Worm (Caenorhabditis elegans): Measurements from ENCODE around the gene nep-26.

nep-26 gene

DNA sequence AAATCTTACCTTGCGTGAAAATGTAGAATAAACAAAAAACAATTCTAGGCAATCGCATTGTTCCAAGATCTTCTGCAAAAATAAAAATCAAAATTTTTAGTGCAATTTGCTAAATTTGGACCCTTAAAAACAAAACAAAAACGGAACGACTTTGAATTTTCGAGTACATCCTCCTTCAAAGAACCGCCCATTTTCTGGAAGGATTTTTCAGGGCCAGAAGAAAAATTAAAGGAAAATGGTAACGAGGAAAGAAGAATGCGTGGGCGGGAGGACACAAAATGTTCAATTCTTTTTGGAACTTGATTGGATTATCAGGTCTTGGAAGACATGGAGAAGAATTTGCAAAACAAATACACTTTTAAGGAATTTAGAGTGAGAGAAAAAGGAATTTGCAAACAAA, 28.8 kb downstream of the nep-26 start, which contains the start of gene F54B3.4:
Gene F54B3.4, minus strand, starts transcription at position 101 of the 400 bp plus-strand sequence.
- TF ChIP-seq daf-12 (tag; optimal IDR thresholded peaks at IDR 0.05) (no peak), nhr-67 (tag; optimal IDR thresholded peaks at IDR 0.05) (no peak), nhr-43 (tag; optimal IDR thresholded peaks at IDR 0.05; ENCODE audit: poor library complexity, severe bottlenecking) (no peak), pqm-1 (tag; optimal IDR thresholded peaks at IDR 0.05) (no peak), sea-2 (GFP tag; optimal IDR thresholded peaks at IDR 0.05) (no peak), lin-15B (tag; optimal IDR thresholded peaks at IDR 0.05) (no peak), fkh-10 (GFP tag; optimal IDR thresholded peaks at IDR 0.05) (no peak), ama-1 (optimal IDR thresholded peaks at IDR 0.05) (no peak), ceh-9 (tag; optimal IDR thresholded peaks at IDR 0.05) (no peak), nhr-28 (tag; optimal IDR thresholded peaks at IDR 0.05) (no peak), lsy-12 (tag; optimal IDR thresholded peaks at IDR 0.05) (no peak), nhr-25 (tag; optimal IDR thresholded peaks at IDR 0.05) (no peak), unc-39 (tag; optimal IDR thresholded peaks at IDR 0.05) (no peak), R02D3.7 (tag; optimal IDR thresholded peaks at IDR 0.05) (no peak), elt-3 (tag; optimal IDR thresholded peaks at IDR 0.05) (no peak), nhr-77 (tag; optimal IDR thresholded peaks at IDR 0.05) (no peak), ZK546.5 (tag; optimal IDR thresholded peaks at IDR 0.05) (no peak), ztf-4 (tag; optimal IDR thresholded peaks at IDR 0.05) (no peak), nhr-11 (tag; optimal IDR thresholded peaks at IDR 0.05) (no peak)

DNA sequence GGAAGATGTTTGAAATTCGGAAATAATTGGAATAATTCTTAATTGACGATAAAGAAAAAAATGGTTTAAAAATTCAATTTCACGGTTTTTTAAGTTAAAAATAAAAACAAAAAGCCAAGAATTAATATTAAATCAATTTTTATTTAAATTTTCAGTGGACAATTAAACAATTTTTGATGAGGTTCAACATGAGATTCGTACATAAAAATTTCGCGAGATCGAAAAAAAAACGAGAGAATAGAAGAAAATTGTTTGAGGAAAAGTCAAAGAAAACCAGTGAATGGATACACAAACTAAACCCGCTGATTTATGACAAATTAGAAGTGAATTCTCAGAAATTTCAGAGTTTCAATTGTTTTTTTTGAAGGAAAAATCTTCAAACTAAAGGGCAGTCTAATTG, 29.9 kb downstream of the nep-26 start, which contains the start of gene F54B3.2:
Gene F54B3.2, minus strand, starts transcription at position 101 of the 400 bp plus-strand sequence.
- TF ChIP-seq pha-4 (tag; optimal IDR thresholded peaks at IDR 0.05) (no peak), unc-39 (tag; optimal IDR thresholded peaks at IDR 0.05) (no peak), skn-1 (tag; optimal IDR thresholded peaks at IDR 0.05) (no peak), ama-1 (optimal IDR thresholded peaks at IDR 0.05) (no peak), mml-1 (tag; optimal IDR thresholded peaks at IDR 0.05) (no peak)

DNA sequence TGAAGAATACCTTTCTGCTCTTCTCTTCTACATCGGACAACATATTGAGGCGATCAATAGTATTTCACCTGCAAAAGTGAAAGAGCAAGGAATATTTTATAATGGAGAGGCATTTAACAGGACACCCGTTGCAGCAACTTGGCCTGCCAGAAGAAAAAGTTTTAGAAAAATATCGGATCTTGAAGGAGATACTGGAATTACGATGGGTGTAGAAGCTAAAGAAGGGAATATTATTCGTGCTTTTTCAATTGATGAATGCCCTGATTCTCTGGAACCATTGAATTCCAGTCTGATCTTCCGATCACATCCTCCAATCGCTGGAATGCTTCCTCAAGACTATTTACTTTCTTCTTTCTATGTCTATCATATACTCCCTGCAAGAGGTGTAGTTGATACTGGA, 38.7 kb downstream of the nep-26 start:
- TF ChIP-seq pqm-1 (tag; optimal IDR thresholded peaks at IDR 0.05) (no peak), elt-1 (tag; optimal IDR thresholded peaks at IDR 0.05) (no peak), fos-1 (tag; optimal IDR thresholded peaks at IDR 0.05) (no peak), snpc-4 (tag; optimal IDR thresholded peaks at IDR 0.05) (no peak), nhr-12 (tag; optimal IDR thresholded peaks at IDR 0.05) (no peak), hmg-11 (tag; optimal IDR thresholded peaks at IDR 0.05) (no peak), ceh-82 (tag; optimal IDR thresholded peaks at IDR 0.05) (no peak), lsy-12 (tag; optimal IDR thresholded peaks at IDR 0.05) (no peak), elt-2 (tag; optimal IDR thresholded peaks at IDR 0.05) (no peak), nhr-25 (tag; optimal IDR thresholded peaks at IDR 0.05) (no peak), mdl-1 (tag; optimal IDR thresholded peaks at IDR 0.05) (no peak), jun-1 (tag; optimal IDR thresholded peaks at IDR 0.05) (no peak)

DNA sequence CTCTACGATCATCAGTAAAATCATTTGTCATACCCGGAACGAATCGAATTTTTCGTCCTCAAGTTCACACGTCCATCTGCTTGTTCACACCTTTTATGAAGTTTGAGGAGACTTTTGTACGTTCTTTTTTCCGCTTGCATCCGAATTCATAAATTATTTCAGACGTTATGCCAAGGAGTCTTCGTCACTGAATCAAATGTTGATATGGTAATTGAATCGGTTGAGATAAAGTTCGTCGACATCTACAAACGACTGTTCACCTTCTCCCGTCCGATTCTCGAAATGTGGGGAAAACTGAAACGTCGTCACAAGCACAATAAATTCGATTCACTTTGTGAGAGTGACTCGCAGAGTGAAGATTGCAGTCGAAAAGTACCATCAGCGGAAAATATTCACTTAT, 47.9 kb downstream of the nep-26 start:
- TF ChIP-seq ceh-82 (tag; optimal IDR thresholded peaks at IDR 0.05) (no peak), ceh-16 (tag; optimal IDR thresholded peaks at IDR 0.05) (no peak), ztf-11 (tag; optimal IDR thresholded peaks at IDR 0.05) (no peak)

DNA sequence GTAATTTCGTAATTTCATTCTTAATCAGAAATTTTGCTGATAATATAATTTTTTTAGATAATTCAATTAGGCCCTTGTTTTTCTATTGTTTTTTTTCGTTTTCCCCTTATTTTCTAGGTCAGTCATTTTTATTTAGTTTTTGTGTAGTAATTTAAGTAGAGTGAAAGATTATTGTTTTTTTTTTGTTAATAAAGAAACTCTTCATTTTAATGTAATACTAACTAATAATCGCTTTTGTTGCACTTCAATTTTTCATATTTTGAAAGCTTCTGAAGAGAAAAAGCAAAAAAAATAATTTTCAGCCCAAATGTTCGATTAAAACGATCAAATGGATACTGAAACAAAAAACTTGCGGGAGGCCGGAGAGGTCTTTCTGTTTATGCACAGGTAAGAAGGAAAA, 49.0 kb downstream of the nep-26 start, which contains the start of gene F54B3.1:
Gene F54B3.1, plus strand, starts transcription at position 301 of the 400 bp plus-strand sequence.
- TF ChIP-seq elt-1 (tag; optimal IDR thresholded peaks at IDR 0.05) (no peak), unc-39 (tag; optimal IDR thresholded peaks at IDR 0.05) (no peak), fkh-2 (tag; optimal IDR thresholded peaks at IDR 0.05) (no peak), R02D3.7 (tag; optimal IDR thresholded peaks at IDR 0.05) (no peak), nhr-77 (tag; optimal IDR thresholded peaks at IDR 0.05) (no peak), lin-39 (tag; optimal IDR thresholded peaks at IDR 0.05) (no peak), sea-2 (GFP tag; optimal IDR thresholded peaks at IDR 0.05) (no peak), mdl-1 (tag; optimal IDR thresholded peaks at IDR 0.05) (no peak), nhr-76 (tag; optimal IDR thresholded peaks at IDR 0.05) (no peak), nfya-1 (tag; optimal IDR thresholded peaks at IDR 0.05; ENCODE audit: insufficient read depth) (no peak), nhr-12 (tag; optimal IDR thresholded peaks at IDR 0.05) (no peak), daf-12 (tag; optimal IDR thresholded peaks at IDR 0.05) (no peak), nhr-43 (tag; optimal IDR thresholded peaks at IDR 0.05; ENCODE audit: poor library complexity, severe bottlenecking) (no peak), elt-3 (tag; optimal IDR thresholded peaks at IDR 0.05) (no peak), ceh-82 (tag; optimal IDR thresholded peaks at IDR 0.05) (no peak), unc-62 (GFP tag; optimal IDR thresholded peaks at IDR 0.05) (no peak), ztf-4 (tag; optimal IDR thresholded peaks at IDR 0.05) (no peak), fos-1 (tag; optimal IDR thresholded peaks at IDR 0.05) (no peak), nhr-23 (tag; optimal IDR thresholded peaks at IDR 0.05) (no peak), ama-1 (optimal IDR thresholded peaks at IDR 0.05) (no peak)

Data from whole organism, L3 larva.